Fruit fly (Drosophila melanogaster) whole organism, embryonic: ENCODE data around the gene Rpp30.

ENCODE experiments used
- Abd-B ChIP-seq: fragments of 200-800 bp; sonication (Bioruptor generic); optimal IDR thresholded peaks from 2 replicates; lab custom pipeline; 2018; ENCODE audit warnings: missing biosample characterization, mild to moderate bottlenecking, missing genetic modification characterization, moderate library complexity
- BtbVII ChIP-seq: fragments of 200-800 bp; sonication (Bioruptor generic); optimal IDR thresholded peaks from 3 replicates; lab custom pipeline; 2017; ENCODE audit warnings: missing biosample characterization, mild to moderate bottlenecking, missing genetic modification characterization
- CG10267 ChIP-seq: fragments of 200-800 bp; sonication (Bioruptor generic); optimal IDR thresholded peaks from 2 replicates; lab custom pipeline; 2018; ENCODE audit warnings: missing biosample characterization, mild to moderate bottlenecking, missing genetic modification characterization, moderate library complexity
- CG11696 ChIP-seq: fragments of 200-800 bp; sonication (Bioruptor generic); IDR thresholded peaks from 2 replicates; pipeline ENCODE4 v1.3.6; 2022; ENCODE audit warnings: missing biosample characterization, missing genetic modification characterization
- CG12219 ChIP-seq: fragments of 200-800 bp; sonication (Bioruptor generic); optimal IDR thresholded peaks from 3 replicates; lab custom pipeline; 2018; ENCODE audit warnings: missing biosample characterization, mild to moderate bottlenecking, missing genetic modification characterization
- CG13424 ChIP-seq: fragments of 200-800 bp; sonication (Bioruptor generic); optimal IDR thresholded peaks from 2 replicates; lab custom pipeline; 2019; ENCODE audit warnings: missing biosample characterization, mild to moderate bottlenecking, missing genetic modification characterization, moderate library complexity
- CG14965 ChIP-seq: fragments of 200-800 bp; sonication (Bioruptor generic); optimal IDR thresholded peaks from 2 replicates; lab custom pipeline; 2016; ENCODE audit warnings: missing biosample characterization, missing genetic modification characterization, borderline replicate concordance
- CG15011 ChIP-seq: fragments of 200-800 bp; sonication (Bioruptor generic); optimal IDR thresholded peaks from 3 replicates; lab custom pipeline; 2018; ENCODE audit warnings: missing biosample characterization, mild to moderate bottlenecking, missing genetic modification characterization
- CG1529 ChIP-seq: fragments of 200-800 bp; sonication (Bioruptor generic); optimal IDR thresholded peaks from 3 replicates; lab custom pipeline; 2018; ENCODE audit warnings: missing biosample characterization, missing genetic modification characterization
- CG15696 ChIP-seq: fragments of 200-800 bp; sonication (Bioruptor generic); optimal IDR thresholded peaks from 2 replicates; lab custom pipeline; 2019; ENCODE audit warnings: missing biosample characterization, mild to moderate bottlenecking, missing genetic modification characterization, moderate library complexity
- CG17186 ChIP-seq: fragments of 200-800 bp; sonication (Bioruptor generic); optimal IDR thresholded peaks from 3 replicates; lab custom pipeline; 2017; ENCODE audit warnings: missing biosample characterization, missing genetic modification reagents, missing genetic modification characterization
- CG17328 ChIP-seq: fragments of 200-800 bp; sonication (Bioruptor generic); IDR thresholded peaks from 2 replicates; pipeline ENCODE4 v1.3.6; 2022; ENCODE audit warnings: missing biosample characterization, missing genetic modification characterization
- CG17912 ChIP-seq: fragments of 200-800 bp; sonication (Bioruptor generic); optimal IDR thresholded peaks from 2 replicates; lab custom pipeline; 2018; ENCODE audit warnings: missing biosample characterization, mild to moderate bottlenecking, missing genetic modification characterization
- CG18011 ChIP-seq: fragments of 200-800 bp; sonication (Bioruptor generic); optimal IDR thresholded peaks from 2 replicates; lab custom pipeline; 2017; ENCODE audit warnings: missing biosample characterization, missing genetic modification characterization, mild to moderate bottlenecking, moderate library complexity, missing genotype
- CG1832 ChIP-seq: fragments of 200-800 bp; sonication (Bioruptor generic); optimal IDR thresholded peaks from 2 replicates; lab custom pipeline; 2017; ENCODE audit warnings: missing biosample characterization, mild to moderate bottlenecking, missing genetic modification characterization, inconsistent platforms
- CG2129 ChIP-seq: fragments of 200-800 bp; sonication (Bioruptor generic); IDR thresholded peaks from 2 replicates; pipeline ENCODE4 v1.3.6; 2022; ENCODE audit warnings: missing biosample characterization, missing genetic modification characterization; ENCODE audit not compliant: partially characterized antibody
- CG3163 ChIP-seq: fragments of 200-800 bp; sonication (Bioruptor generic); optimal IDR thresholded peaks from 3 replicates; lab custom pipeline; 2016; ENCODE audit warnings: missing biosample characterization, missing genetic modification characterization
- CG4424 ChIP-seq: fragments of 200-800 bp; sonication (Bioruptor generic); optimal IDR thresholded peaks from 3 replicates; lab custom pipeline; 2016; ENCODE audit warnings: missing biosample characterization, missing genetic modification characterization
- CG5180 ChIP-seq: fragments of 200-800 bp; sonication (Bioruptor generic); optimal IDR thresholded peaks from 3 replicates; lab custom pipeline; 2017; ENCODE audit warnings: missing biosample characterization, missing genetic modification characterization, mild to moderate bottlenecking, moderate library complexity, missing genetic modification reagents
- CG6791 ChIP-seq: fragments of 200-800 bp; sonication (Bioruptor generic); IDR thresholded peaks from 3 replicates; pipeline ENCODE4 v1.3.6; 2022; ENCODE audit warnings: missing biosample characterization, missing genetic modification characterization; ENCODE audit not compliant: partially characterized antibody
- CG8089 ChIP-seq: fragments of 200-800 bp; sonication (Bioruptor generic); optimal IDR thresholded peaks from 3 replicates; lab custom pipeline; 2016; ENCODE audit warnings: missing biosample characterization, missing genetic modification characterization
- CG8281 ChIP-seq: fragments of 200-800 bp; sonication (Bioruptor generic); optimal IDR thresholded peaks from 2 replicates; lab custom pipeline; 2018; ENCODE audit warnings: missing biosample characterization, mild to moderate bottlenecking, missing genetic modification characterization, moderate library complexity
- CG8359 ChIP-seq: fragments of 200-800 bp; sonication (Bioruptor generic); optimal IDR thresholded peaks from 2 replicates; lab custom pipeline; 2017; ENCODE audit warnings: missing biosample characterization, mild to moderate bottlenecking, missing genetic modification characterization, borderline replicate concordance
- CG9727 ChIP-seq: fragments of 200-800 bp; sonication (Bioruptor generic); optimal IDR thresholded peaks from 3 replicates; lab custom pipeline; 2017; ENCODE audit warnings: missing biosample characterization, mild to moderate bottlenecking, missing genetic modification characterization
- CG9876 ChIP-seq: fragments of 200-800 bp; sonication (Bioruptor generic); optimal IDR thresholded peaks from 2 replicates; lab custom pipeline; 2016; ENCODE audit warnings: missing biosample characterization, missing genetic modification characterization
- Camta ChIP-seq: fragments of 200-800 bp; sonication (Bioruptor generic); optimal IDR thresholded peaks from 2 replicates; lab custom pipeline; 2016; ENCODE audit warnings: missing biosample characterization, missing genetic modification characterization
- Deaf1 ChIP-seq: fragments of 200-800 bp; optimal IDR thresholded peaks from 3 replicates; lab custom pipeline; 2019; ENCODE audit warnings: missing biosample characterization, mild to moderate bottlenecking, missing genetic modification characterization, moderate library complexity
- Gug ChIP-seq: fragments of 200-800 bp; sonication (Bioruptor generic); IDR thresholded peaks from 4 replicates; pipeline ENCODE4 v1.3.6; 2022; ENCODE audit warnings: missing biosample characterization, missing genetic modification characterization
- HHEX ChIP-seq: fragments of 200-800 bp; sonication (Bioruptor generic); optimal IDR thresholded peaks from 3 replicates; lab custom pipeline; 2017; ENCODE audit warnings: missing biosample characterization, mild to moderate bottlenecking, missing genetic modification characterization, missing genetic modification reagents
- Hsf ChIP-seq: fragments of 200-800 bp; sonication (Bioruptor generic); optimal IDR thresholded peaks from 3 replicates; lab custom pipeline; 2016; ENCODE audit warnings: missing biosample characterization, missing genetic modification characterization
- Scr ChIP-seq: fragments of 200-800 bp; sonication (Bioruptor generic); IDR thresholded peaks from 2 replicates; pipeline ENCODE4 v1.3.6; 2022; ENCODE audit warnings: missing biosample characterization, missing genetic modification characterization; ENCODE audit not compliant: partially characterized antibody
- Sry-β ChIP-seq: fragments of 200-800 bp; sonication (Bioruptor generic); optimal IDR thresholded peaks from 2 replicates; lab custom pipeline; 2018; ENCODE audit warnings: missing biosample characterization, mild to moderate bottlenecking, missing genetic modification characterization, moderate library complexity
- amos ChIP-seq: fragments of 200-800 bp; sonication (Bioruptor generic); IDR thresholded peaks from 2 replicates; pipeline ENCODE4 v1.3.6; 2022; ENCODE audit warnings: missing biosample characterization, missing genetic modification characterization; ENCODE audit not compliant: partially characterized antibody
- dmrt99B ChIP-seq: fragments of 200-800 bp; sonication (Bioruptor generic); optimal IDR thresholded peaks from 2 replicates; lab custom pipeline; 2018; ENCODE audit warnings: missing biosample characterization, mild to moderate bottlenecking, missing genetic modification characterization, moderate library complexity
- emc ChIP-seq: fragments of 200-800 bp; sonication (Bioruptor generic); optimal IDR thresholded peaks from 2 replicates; lab custom pipeline; 2016; ENCODE audit warnings: missing biosample characterization, missing genetic modification characterization
- eve ChIP-seq, 2 experiments: fragments of >200 bp; optimal IDR thresholded peaks; 2 replicates each; lab custom pipeline; 2017; ENCODE audit warnings: missing biosample characterization in 2 of 2, missing genetic modification characterization in 2 of 2
- h ChIP-seq: fragments of >200 bp; optimal IDR thresholded peaks from 2 replicates; lab custom pipeline; 2017
- jigr1 ChIP-seq: fragments of 200-800 bp; sonication (Bioruptor generic); IDR thresholded peaks from 3 replicates; pipeline ENCODE4 v1.3.6; 2022; ENCODE audit warnings: missing biosample characterization, missing genetic modification characterization
- jumu ChIP-seq: fragments of 200-800 bp; sonication (Bioruptor generic); optimal IDR thresholded peaks from 3 replicates; lab custom pipeline; 2016; ENCODE audit warnings: missing biosample characterization, missing genetic modification characterization
- ken ChIP-seq: fragments of 200-800 bp; sonication (Bioruptor generic); IDR thresholded peaks from 3 replicates; pipeline ENCODE4 v1.3.6; 2022; ENCODE audit warnings: missing biosample characterization, missing genetic modification characterization
- lab ChIP-seq: fragments of 200-800 bp; sonication (Bioruptor generic); optimal IDR thresholded peaks from 3 replicates; lab custom pipeline; 2017; ENCODE audit warnings: missing biosample characterization, missing genetic modification characterization, mild to moderate bottlenecking, moderate library complexity, missing genetic modification reagents
- lmd ChIP-seq: fragments of 200-800 bp; sonication (Bioruptor generic); IDR thresholded peaks from 2 replicates; pipeline ENCODE4 v1.3.6; 2022; ENCODE audit warnings: missing biosample characterization, missing genetic modification characterization
- pho ChIP-seq: fragments of 200-800 bp; sonication (Bioruptor generic); optimal IDR thresholded peaks from 2 replicates; lab custom pipeline; 2016; ENCODE audit warnings: missing biosample characterization, missing genetic modification characterization
- pnt ChIP-seq: fragments of 200-800 bp; sonication (Bioruptor generic); optimal IDR thresholded peaks from 3 replicates; lab custom pipeline; 2016; ENCODE audit warnings: missing biosample characterization, missing genetic modification characterization
- sd ChIP-seq: fragments of 200-800 bp; sonication (Bioruptor generic); optimal IDR thresholded peaks from 3 replicates; lab custom pipeline; 2018; ENCODE audit warnings: missing biosample characterization, mild to moderate bottlenecking, missing genetic modification characterization, moderate library complexity
- sqz ChIP-seq: fragments of 200-800 bp; sonication (Bioruptor generic); optimal IDR thresholded peaks from 3 replicates; lab custom pipeline; 2018; ENCODE audit warnings: missing biosample characterization, mild to moderate bottlenecking, missing genetic modification characterization
- tgo ChIP-seq: fragments of 200-800 bp; sonication (Bioruptor generic); IDR thresholded peaks from 3 replicates; pipeline ENCODE4 v1.3.6; 2022; ENCODE audit warnings: missing biosample characterization, missing genetic modification characterization
- tio ChIP-seq: fragments of 200-800 bp; sonication (Bioruptor generic); optimal IDR thresholded peaks from 2 replicates; lab custom pipeline; 2017; ENCODE audit warnings: missing biosample characterization, missing genetic modification characterization, inconsistent platforms
- ttk ChIP-seq: fragments of 200-800 bp; sonication (Bioruptor generic); IDR thresholded peaks from 2 replicates; pipeline ENCODE4 v2.1.2; 2022; ENCODE audit warnings: missing biosample characterization, missing genetic modification characterization
- zen ChIP-seq: fragments of 200-800 bp; sonication (Bioruptor generic); optimal IDR thresholded peaks from 3 replicates; lab custom pipeline; 2018; ENCODE audit warnings: missing biosample characterization, mild to moderate bottlenecking, missing genetic modification characterization, moderate library complexity

Gene Rpp30

dm6 chr2L:286421-286820 lies 34.2 kb upstream of the Rpp30 start (continued):
- TF ChIP-seq eve (GFP tag; optimal IDR thresholded peaks at IDR 0.05; lab: Kevin White, UChicago) (no peak), CG15696 (tag; lab: Kevin White, UChicago) (peak; percentile 15), BtbVII (GFP tag; lab: Kevin White, UChicago) (peak; percentile 69), CG8281 (tag; lab: Kevin White, UChicago) (no peak), sqz (no peak), CG9876 (GFP tag; lab: Kevin White, UChicago) (peak; percentile 63), CG12219 (peak; percentile 65), CG15011 (GFP tag; lab: Kevin White, UChicago) (no peak), CG5180 (GFP tag; lab: Kevin White, UChicago) (no peak), HHEX (GFP tag; lab: Kevin White, UChicago) (peak; percentile 47), CG6791 (GFP tag; lab: Robert Waterston, UW) (no peak), CG2129 (GFP tag; lab: Robert Waterston, UW) (no peak), h (lab: Kevin White, UChicago) (no peak), ttk (GFP tag; lab: Robert Waterston, UW) (peak; percentile 49; the same call in 1 of the 2 replicates), CG10267 (tag; lab: Kevin White, UChicago) (no peak), pnt (GFP tag; lab: Kevin White, UChicago) (peak; percentile 50), CG8359 (GFP tag; lab: Kevin White, UChicago) (no peak), tgo (peak; percentile 69; the same call in 2 of the 3 replicates), CG14965 (GFP tag; lab: Kevin White, UChicago) (no peak), tio (GFP tag; lab: Kevin White, UChicago) (no peak), jigr1 (GFP tag; lab: Robert Waterston, UW) (no peak), CG8089 (GFP tag; lab: Kevin White, UChicago) (peak; percentile 13), Abd-B (GFP tag; lab: Kevin White, UChicago) (no peak), CG3163 (GFP tag; lab: Kevin White, UChicago) (peak; percentile 31), Sry-β (GFP tag; lab: Kevin White, UChicago) (no peak), CG1529 (GFP tag; lab: Kevin White, UChicago) (no peak), zen (no peak), CG4424 (GFP tag; lab: Kevin White, UChicago) (peak; percentile 29), lab (GFP tag; lab: Kevin White, UChicago) (peak; percentile 92), amos (GFP tag; lab: Robert Waterston, UW) (no peak), Scr (GFP tag; lab: Robert Waterston, UW) (no peak), CG13424 (tag; lab: Kevin White, UChicago) (peak; percentile 57), sd (tag; lab: Kevin White, UChicago) (peak; percentile 35), emc (GFP tag; lab: Kevin White, UChicago) (no peak), jumu (GFP tag; lab: Kevin White, UChicago) (peak; percentile 51), dmrt99B (tag; lab: Kevin White, UChicago) (peak; percentile 65), lmd (peak; percentile 77), CG17328 (GFP tag; lab: Robert Waterston, UW) (peak; percentile 61), pho (GFP tag; lab: Kevin White, UChicago) (peak; percentile 64), ken (GFP tag; lab: Robert Waterston, UW) (peak; percentile 77; the same call in 2 of the 3 replicates), Camta (GFP tag; lab: Kevin White, UChicago) (peak; percentile 42), CG17186 (GFP tag; lab: Kevin White, UChicago) (no peak), CG17912 (GFP tag; lab: Kevin White, UChicago) (peak; percentile 40), CG1832 (no peak), Deaf1 (tag; lab: Kevin White, UChicago) (peak; percentile 49), CG9727 (GFP tag; lab: Kevin White, UChicago) (no peak), CG18011 (GFP tag; lab: Kevin White, UChicago) (peak; percentile 24), Gug (GFP tag; lab: Robert Waterston, UW) (peak; percentile 84; the same call in 3 of the 4 replicates), Hsf (GFP tag; lab: Kevin White, UChicago) (peak; percentile 66), CG11696 (no peak)
